Worm (Caenorhabditis elegans): Measurements from ENCODE around the gene sbt-1.
A peak's percentile ranks its signal among the peaks of the same experiment; 100 is the strongest.

The sbt-1 gene

ce11 chrV:20868329-20868728, 39.6 kb upstream of the sbt-1 start, which contains the start of gene F31D4.8:
F31D4.8 (minus strand) TSS chrV:20868429.
- TF ChIP-seq ceh-16 (tag; optimal IDR thresholded peaks at IDR 0.05) = no peak
- TF ChIP-seq elt-3 (tag; optimal IDR thresholded peaks at IDR 0.05) = no peak
- TF ChIP-seq nhr-237 (tag; optimal IDR thresholded peaks at IDR 0.05) = no peak
- TF ChIP-seq nhr-11 (tag; optimal IDR thresholded peaks at IDR 0.05) = no peak
- TF ChIP-seq nhr-25 (tag; optimal IDR thresholded peaks at IDR 0.05) = no peak
- no peak for TF ChIP-seq peb-1 (tag; optimal IDR thresholded peaks at IDR 0.05)
- no peak for TF ChIP-seq nhr-77 (tag; optimal IDR thresholded peaks at IDR 0.05)
- TF ChIP-seq nhr-23 (tag; optimal IDR thresholded peaks at IDR 0.05) = no peak
- no peak for TF ChIP-seq crh-2 (tag; optimal IDR thresholded peaks at IDR 0.05)
- TF ChIP-seq aly-2 (tag; optimal IDR thresholded peaks at IDR 0.05) = no peak
- TF ChIP-seq sem-4 (tag; optimal IDR thresholded peaks at IDR 0.05) = no peak
- TF ChIP-seq fos-1 (tag; optimal IDR thresholded peaks at IDR 0.05) = no peak

ce11 chrV:20866406-20866805, 37.7 kb upstream of the sbt-1 start:
- TF ChIP-seq elt-1 (tag; optimal IDR thresholded peaks at IDR 0.05) (no peak), fos-1 (tag; optimal IDR thresholded peaks at IDR 0.05) (peak; percentile 53), nhr-129 (tag; optimal IDR thresholded peaks at IDR 0.05) (no peak)

ce11 chrV:20862681-20863080, 34.0 kb upstream of the sbt-1 start, which contains the start of gene twk-35:
twk-35 (plus strand) TSS chrV:20862981.
- no peak for TF ChIP-seq egl-27 (tag; optimal IDR thresholded peaks at IDR 0.05)
- no peak for TF ChIP-seq unc-62 (GFP tag; optimal IDR thresholded peaks at IDR 0.05)
- no peak for TF ChIP-seq sma-9 (GFP tag; optimal IDR thresholded peaks at IDR 0.05)
- no peak for TF ChIP-seq sma-9 (tag; optimal IDR thresholded peaks at IDR 0.05)
- TF ChIP-seq nhr-10 (tag; optimal IDR thresholded peaks at IDR 0.05) = no peak
- no peak for TF ChIP-seq lin-39 (tag; optimal IDR thresholded peaks at IDR 0.05)
- no peak for TF ChIP-seq lsy-2 (tag; optimal IDR thresholded peaks at IDR 0.05)
- TF ChIP-seq ama-1 (optimal IDR thresholded peaks at IDR 0.05) = no peak
- TF ChIP-seq unc-55 (GFP tag; optimal IDR thresholded peaks at IDR 0.05) = no peak
- TF ChIP-seq peb-1 (tag; optimal IDR thresholded peaks at IDR 0.05) = no peak
- no peak for TF ChIP-seq mdl-1 (tag; optimal IDR thresholded peaks at IDR 0.05)
- no peak for TF ChIP-seq dmd-4 (tag; optimal IDR thresholded peaks at IDR 0.05)
- no peak for TF ChIP-seq gmeb-1 (tag; optimal IDR thresholded peaks at IDR 0.05)
- no peak for TF ChIP-seq ceh-16 (tag; optimal IDR thresholded peaks at IDR 0.05)
- no peak for TF ChIP-seq sem-4 (tag; optimal IDR thresholded peaks at IDR 0.05)
- no peak for TF ChIP-seq crh-2 (tag; optimal IDR thresholded peaks at IDR 0.05)
- TF ChIP-seq alr-1 (tag; optimal IDR thresholded peaks at IDR 0.05) = no peak
- TF ChIP-seq ztf-4 (tag; optimal IDR thresholded peaks at IDR 0.05) = no peak
- no peak for TF ChIP-seq nhr-11 (tag; optimal IDR thresholded peaks at IDR 0.05)
- no peak for TF ChIP-seq sma-3 (GFP tag; optimal IDR thresholded peaks at IDR 0.05)
- TF ChIP-seq nhr-21 (tag; optimal IDR thresholded peaks at IDR 0.05) = no peak

ce11 chrV:20861080-20861479, 32.4 kb upstream of the sbt-1 start, which contains the start of gene try-4:
try-4 (minus strand) TSS chrV:20861153.
- peak; percentile 46 for TF ChIP-seq nhr-25 (tag; optimal IDR thresholded peaks at IDR 0.05)
- no peak for TF ChIP-seq elt-1 (tag; optimal IDR thresholded peaks at IDR 0.05)
- peak; percentile 90 for TF ChIP-seq blmp-1 (tag; optimal IDR thresholded peaks at IDR 0.05; ENCODE audit: insufficient read depth)

- TF ChIP-seq ZK546.5 (tag; optimal IDR thresholded peaks at IDR 0.05) = no peak
- no peak for TF ChIP-seq nhr-77 (tag; optimal IDR thresholded peaks at IDR 0.05)
- no peak for TF ChIP-seq ztf-1 (GFP tag; conservative IDR thresholded peaks at IDR 0.05)
- TF ChIP-seq ceh-16 (tag; optimal IDR thresholded peaks at IDR 0.05) = no peak
- TF ChIP-seq nhr-10 (tag; optimal IDR thresholded peaks at IDR 0.05) = no peak
- no peak for TF ChIP-seq egl-27 (tag; optimal IDR thresholded peaks at IDR 0.05)
- no peak for TF ChIP-seq dmd-4 (tag; optimal IDR thresholded peaks at IDR 0.05)
- TF ChIP-seq elt-3 (tag; optimal IDR thresholded peaks at IDR 0.05) = no peak
- TF ChIP-seq skn-1 (tag; optimal IDR thresholded peaks at IDR 0.05) = no peak
- no peak for TF ChIP-seq sma-9 (GFP tag; optimal IDR thresholded peaks at IDR 0.05)
- TF ChIP-seq sma-9 (tag; optimal IDR thresholded peaks at IDR 0.05) = no peak
- no peak for TF ChIP-seq lin-13 (GFP tag; optimal IDR thresholded peaks at IDR 0.05)
- TF ChIP-seq ztf-4 (tag; optimal IDR thresholded peaks at IDR 0.05) = no peak
- no peak for TF ChIP-seq peb-1 (tag; optimal IDR thresholded peaks at IDR 0.05)
- no peak for TF ChIP-seq sma-3 (GFP tag; optimal IDR thresholded peaks at IDR 0.05)
- no peak for TF ChIP-seq nhr-237 (tag; optimal IDR thresholded peaks at IDR 0.05)
These were observed 25.0 kb upstream of the sbt-1 start, which contains the start of gene F31D4.5 for ce11 chrV:20853581-20854161. F31D4.5 (plus strand) TSS chrV:20854071.
